Worm (Caenorhabditis elegans): ENCODE measurements around the gene F42G4.2.
"Not testable (repeated sequence)": the region's sequence is repeated elsewhere in the genome, so short reads cannot be mapped to it uniquely, and the experiment has no call there.

Gene F42G4.2

ce11 chrII:13030051-13030437 lies 17.7 kb upstream of the F42G4.2 start:
- TF ChIP-seq ztf-11 (tag; optimal IDR thresholded peaks at IDR 0.05) (no peak), nhr-23 (tag; optimal IDR thresholded peaks at IDR 0.05) (no peak), unc-39 (tag; optimal IDR thresholded peaks at IDR 0.05) (no peak), gmeb-1 (tag; optimal IDR thresholded peaks at IDR 0.05) (no peak), elt-1 (tag; optimal IDR thresholded peaks at IDR 0.05) (no peak), lsy-2 (tag; optimal IDR thresholded peaks at IDR 0.05) (no peak), alr-1 (tag; optimal IDR thresholded peaks at IDR 0.05) (no peak), nhr-21 (tag; optimal IDR thresholded peaks at IDR 0.05) (no peak), ceh-82 (tag; optimal IDR thresholded peaks at IDR 0.05) (no peak), ceh-16 (tag; optimal IDR thresholded peaks at IDR 0.05) (no peak), peb-1 (tag; optimal IDR thresholded peaks at IDR 0.05) (no peak), nhr-12 (tag; optimal IDR thresholded peaks at IDR 0.05) (no peak), R02D3.7 (tag; optimal IDR thresholded peaks at IDR 0.05) (no peak)

ce11 chrII:13030567-13031188 lies 17.0 kb upstream of the F42G4.2 start:
- TF ChIP-seq mdl-1 (tag; optimal IDR thresholded peaks at IDR 0.05) = peak in 1 of 2 experiments; percentile 6
- no peak for TF ChIP-seq mab-5 (tag; optimal IDR thresholded peaks at IDR 0.05)
- TF ChIP-seq sem-4 (tag; optimal IDR thresholded peaks at IDR 0.05) = peak; percentile 47
- TF ChIP-seq nhr-23 (tag; optimal IDR thresholded peaks at IDR 0.05) = no peak
- peak; percentile 44 for TF ChIP-seq unc-55 (GFP tag; optimal IDR thresholded peaks at IDR 0.05)
- peak; percentile 35 for TF ChIP-seq sma-3 (GFP tag; optimal IDR thresholded peaks at IDR 0.05)
- peak; percentile 70 for TF ChIP-seq nhr-129 (tag; optimal IDR thresholded peaks at IDR 0.05)
- TF ChIP-seq gmeb-1 (tag; optimal IDR thresholded peaks at IDR 0.05) = peak; percentile 14
- TF ChIP-seq snpc-4 (tag; optimal IDR thresholded peaks at IDR 0.05) = no peak
- TF ChIP-seq Y55F3AM.14 (GFP tag; optimal IDR thresholded peaks at IDR 0.05) = no peak
- peak; percentile 74 for TF ChIP-seq nhr-25 (tag; optimal IDR thresholded peaks at IDR 0.05)
- no peak for TF ChIP-seq alr-1 (tag; optimal IDR thresholded peaks at IDR 0.05)
- no peak for TF ChIP-seq nhr-10 (tag; optimal IDR thresholded peaks at IDR 0.05)
- no peak for TF ChIP-seq lin-11 (tag; optimal IDR thresholded peaks at IDR 0.05)
- peak; percentile 66 for TF ChIP-seq blmp-1 (tag; optimal IDR thresholded peaks at IDR 0.05; ENCODE audit: insufficient read depth)
- peak; percentile 46 for TF ChIP-seq nhr-21 (tag; optimal IDR thresholded peaks at IDR 0.05)
- TF ChIP-seq skn-1 (tag; optimal IDR thresholded peaks at IDR 0.05) = peak; percentile 20
- peak; percentile 12 for TF ChIP-seq egl-27 (tag; optimal IDR thresholded peaks at IDR 0.05)
- no peak for TF ChIP-seq R02D3.7 (tag; optimal IDR thresholded peaks at IDR 0.05)
- TF ChIP-seq C34F6.9 (tag; optimal IDR thresholded peaks at IDR 0.05) = peak; percentile 58
- TF ChIP-seq ztf-1 (GFP tag; conservative IDR thresholded peaks at IDR 0.05) = no peak
- TF ChIP-seq dmd-4 (tag; optimal IDR thresholded peaks at IDR 0.05) = no peak
- TF ChIP-seq lsy-2 (tag; optimal IDR thresholded peaks at IDR 0.05) = peak in 1 of 2 experiments; percentile 65
- TF ChIP-seq sma-9 (GFP tag; optimal IDR thresholded peaks at IDR 0.05) = peak; percentile 53
- no peak for TF ChIP-seq sma-9 (tag; optimal IDR thresholded peaks at IDR 0.05)
- TF ChIP-seq aly-2 (tag; optimal IDR thresholded peaks at IDR 0.05) = no peak
- TF ChIP-seq fos-1 (tag; optimal IDR thresholded peaks at IDR 0.05) = peak; percentile 66
- peak; percentile 64 for TF ChIP-seq crh-2 (tag; optimal IDR thresholded peaks at IDR 0.05)
- TF ChIP-seq ztf-4 (tag; optimal IDR thresholded peaks at IDR 0.05) = no peak
- no peak for TF ChIP-seq nhr-77 (tag; optimal IDR thresholded peaks at IDR 0.05)
- TF ChIP-seq ceh-82 (tag; optimal IDR thresholded peaks at IDR 0.05) = no peak
- no peak for TF ChIP-seq nhr-6 (tag; optimal IDR thresholded peaks at IDR 0.05)
- no peak for TF ChIP-seq unc-39 (tag; optimal IDR thresholded peaks at IDR 0.05)
- TF ChIP-seq F13H6.1 (tag; optimal IDR thresholded peaks at IDR 0.05) = peak; percentile 85
- TF ChIP-seq zag-1 (tag; optimal IDR thresholded peaks at IDR 0.05) = no peak

- TF ChIP-seq alr-1 (tag; optimal IDR thresholded peaks at IDR 0.05); F13H6.1 (tag; optimal IDR thresholded peaks at IDR 0.05); lin-13 (GFP tag; optimal IDR thresholded peaks at IDR 0.05): not testable (repeated sequence)
Measured at ce11 chrII:13031649-13032191, 16.0 kb upstream of the F42G4.2 start, which contains the start of gene F18A11.2. Gene F18A11.2, plus strand, starts transcription at chrII:13031699.
